Worm (Caenorhabditis elegans) whole organism, young adult: ENCODE measurements around the gene tyr-6.

ENCODE experiments used
- B0035.1 ChIP-seq: sonication (generic microtip); optimal IDR thresholded peaks from 2 replicates; lab custom pipeline; 2016; ENCODE audit warnings: missing genetic modification characterization, mild to moderate bottlenecking, missing compliant biosample characterization, missing genotype, missing genetic modification reagents
- B0261.1 ChIP-seq: sonication (generic microtip); optimal IDR thresholded peaks from 2 replicates; lab custom pipeline; 2016; ENCODE audit warnings: mild to moderate bottlenecking, missing genetic modification characterization, moderate library complexity, missing compliant biosample characterization
- B0336.3 ChIP-seq: fragments of 200-800 bp; sonication (Bioruptor generic); IDR thresholded peaks from 2 replicates; pipeline ENCODE4 v1.3.6; 2022; ENCODE audit warnings: missing genetic modification characterization, missing compliant biosample characterization
- C06A6.2 ChIP-seq: fragments of 200-800 bp; sonication (Bioruptor generic); conservative IDR thresholded peaks from 2 replicates; pipeline ENCODE4 v1.3.6; 2022; ENCODE audit warnings: missing genetic modification characterization, missing compliant biosample characterization
- C17E4.6 ChIP-seq: fragments of 200-800 bp; sonication (Bioruptor generic); IDR thresholded peaks from 2 replicates; pipeline ENCODE4 v1.3.6; 2022; ENCODE audit warnings: missing genetic modification reagents, missing genetic modification characterization, missing compliant biosample characterization
- F22D6.2 ChIP-seq: sonication (generic microtip); optimal IDR thresholded peaks from 2 replicates; lab custom pipeline; 2016; ENCODE audit warnings: mild to moderate bottlenecking, missing genetic modification characterization, missing compliant biosample characterization
- F23B12.7 ChIP-seq: sonication (generic microtip); optimal IDR thresholded peaks from 2 replicates; lab custom pipeline; 2017; ENCODE audit warnings: missing genetic modification characterization, mild to moderate bottlenecking, missing compliant biosample characterization, antibody characterized with exemption, moderate library complexity; ENCODE audit not compliant: insufficient read depth
- F37B4.10 ChIP-seq: fragments of 200-800 bp; sonication (Bioruptor generic); IDR thresholded peaks from 2 replicates; pipeline ENCODE4 v1.3.6; 2022; ENCODE audit warnings: missing genetic modification characterization, missing compliant biosample characterization
- F39B2.1 ChIP-seq: fragments of 200-800 bp; sonication (Bioruptor generic); IDR thresholded peaks from 2 replicates; pipeline ENCODE4 v1.3.6; 2022; ENCODE audit warnings: missing genetic modification reagents, missing genetic modification characterization, missing compliant biosample characterization
- F49E8.2 ChIP-seq: sonication (generic microtip); optimal IDR thresholded peaks from 3 replicates; lab custom pipeline; 2017; ENCODE audit warnings: missing genetic modification characterization, mild to moderate bottlenecking, missing compliant biosample characterization, antibody characterized with exemption, moderate library complexity; ENCODE audit not compliant: insufficient read depth
- F55B11.4 ChIP-seq: sonication (generic microtip); optimal IDR thresholded peaks from 2 replicates; lab custom pipeline; 2016; ENCODE audit warnings: missing compliant biosample characterization, missing genetic modification characterization, borderline replicate concordance; ENCODE audit not compliant: insufficient read depth
- F57A8.1 ChIP-seq: fragments of 200-800 bp; sonication (Bioruptor generic); optimal IDR thresholded peaks from 2 replicates; lab custom pipeline; 2018; ENCODE audit warnings: mild to moderate bottlenecking, missing genetic modification characterization, moderate library complexity, missing compliant biosample characterization
- Y53F4B.3 ChIP-seq: fragments of 200-800 bp; sonication (Bioruptor generic); IDR thresholded peaks from 2 replicates; pipeline ENCODE4 v1.3.6; 2022; ENCODE audit warnings: missing genetic modification reagents, missing genetic modification characterization, missing compliant biosample characterization
- Y56A3A.18 ChIP-seq: fragments of 200-800 bp; sonication (Bioruptor generic); IDR thresholded peaks from 2 replicates; pipeline ENCODE4 v1.3.6; 2022; ENCODE audit warnings: missing genetic modification reagents, missing genetic modification characterization, missing compliant biosample characterization
- Y95B8A.8 ChIP-seq: fragments of 200-800 bp; sonication (Bioruptor generic); IDR thresholded peaks from 2 replicates; pipeline ENCODE4 v1.3.6; 2022; ENCODE audit warnings: missing genetic modification reagents, missing genetic modification characterization, missing compliant biosample characterization
- aptf-3 ChIP-seq: fragments of 200-800 bp; sonication (Bioruptor generic); IDR thresholded peaks from 2 replicates; pipeline ENCODE4 v1.3.6; 2022; ENCODE audit warnings: missing genetic modification characterization, missing compliant biosample characterization
- athp-1 ChIP-seq: sonication (generic microtip); optimal IDR thresholded peaks from 2 replicates; lab custom pipeline; 2017; ENCODE audit warnings: mild to moderate bottlenecking, missing genetic modification characterization, missing compliant biosample characterization
- attf-5 ChIP-seq: fragments of 200-800 bp; sonication (Bioruptor generic); optimal IDR thresholded peaks from 2 replicates; lab custom pipeline; 2018; ENCODE audit warnings: mild to moderate bottlenecking, missing genetic modification characterization, missing compliant biosample characterization
- attf-6 ChIP-seq: fragments of 200-800 bp; sonication (Bioruptor generic); IDR thresholded peaks from 2 replicates; pipeline ENCODE4 v1.3.6; 2022; ENCODE audit warnings: missing genetic modification reagents, missing genetic modification characterization, missing compliant biosample characterization
- bed-2 ChIP-seq: fragments of 200-800 bp; sonication (Bioruptor generic); IDR thresholded peaks from 2 replicates; pipeline ENCODE4 v1.3.6; 2022; ENCODE audit warnings: missing genetic modification reagents, missing genetic modification characterization, missing compliant biosample characterization
- cebp-1 ChIP-seq, 2 experiments: fragments of 200-800 bp in 1 of 2; sonication (Bioruptor generic) in 1 of 2; sonication (generic microtip) in 1 of 2; IDR thresholded peaks in 1 of 2; optimal IDR thresholded peaks in 1 of 2; 2 replicates each; pipeline versions ENCODE4 v1.3.6 to Lab custom; 2017 to 2022; ENCODE audit warnings: missing compliant biosample characterization in 2 of 2, missing genetic modification characterization in 2 of 2, mild to moderate bottlenecking in 1 of 2, missing genetic modification reagents in 1 of 2, moderate library complexity in 1 of 2
- ceh-79 ChIP-seq: sonication (generic microtip); optimal IDR thresholded peaks from 2 replicates; lab custom pipeline; 2017; ENCODE audit warnings: mild to moderate bottlenecking, missing genetic modification characterization, missing compliant biosample characterization
- egl-44 ChIP-seq: fragments of 200-800 bp; sonication (Bioruptor generic); IDR thresholded peaks from 2 replicates; pipeline ENCODE4 v1.3.6; 2022; ENCODE audit warnings: missing genetic modification reagents, missing genetic modification characterization, missing compliant biosample characterization
- ets-4 ChIP-seq: fragments of 200-800 bp; sonication (Bioruptor generic); optimal IDR thresholded peaks from 2 replicates; lab custom pipeline; 2018; ENCODE audit warnings: mild to moderate bottlenecking, missing genetic modification characterization, missing compliant biosample characterization
- him-1 ChIP-seq: sonication (generic microtip); optimal IDR thresholded peaks from 2 replicates; lab custom pipeline; 2016; ENCODE audit warnings: missing genotype, missing genetic modification reagents, missing genetic modification characterization, missing compliant biosample characterization
- hlh-12 ChIP-seq: sonication (generic microtip); optimal IDR thresholded peaks from 2 replicates; lab custom pipeline; 2016; ENCODE audit warnings: missing genetic modification characterization, missing compliant biosample characterization
- hlh-26 ChIP-seq: fragments of 200-800 bp; sonication (Bioruptor generic); conservative IDR thresholded peaks from 2 replicates; pipeline ENCODE4 v1.3.6; 2022; ENCODE audit warnings: missing genetic modification reagents, missing genetic modification characterization, missing compliant biosample characterization
- hsf-1 ChIP-seq: fragments of 200-800 bp; sonication (Bioruptor generic); IDR thresholded peaks from 2 replicates; pipeline ENCODE4 v1.3.6; 2022; ENCODE audit warnings: missing genetic modification reagents, missing genetic modification characterization, missing compliant biosample characterization
- lag-1 ChIP-seq: fragments of 200-800 bp; sonication (Bioruptor generic); IDR thresholded peaks from 2 replicates; pipeline ENCODE4 v1.3.6; 2022; ENCODE audit warnings: missing genetic modification reagents, missing genetic modification characterization, missing compliant biosample characterization
- lin-26 ChIP-seq: fragments of 200-800 bp; sonication (Bioruptor generic); IDR thresholded peaks from 2 replicates; pipeline ENCODE4 v1.3.6; 2022; ENCODE audit warnings: missing genetic modification reagents, missing genetic modification characterization, missing compliant biosample characterization
- lin-35 ChIP-seq, 3 experiments: fragments of 150-350 bp in 2 of 3; sonication (generic microtip) in 1 of 3; optimal IDR thresholded peaks; 2 replicates each; lab custom pipeline; 2014 to 2018; ENCODE audit warnings: missing biosample characterization in 3 of 3, missing genetic modification characterization in 3 of 3, missing genetic modification reagents in 3 of 3
- lin-40 ChIP-seq: sonication (generic microtip); optimal IDR thresholded peaks from 2 replicates; lab custom pipeline; 2016; ENCODE audit warnings: missing genetic modification characterization, mild to moderate bottlenecking, missing compliant biosample characterization, missing genotype, missing genetic modification reagents
- madf-6 ChIP-seq: fragments of 200-800 bp; sonication (Bioruptor generic); IDR thresholded peaks from 2 replicates; pipeline ENCODE4 v1.3.6; 2022; ENCODE audit warnings: missing genetic modification reagents, missing genetic modification characterization, missing compliant biosample characterization
- mxl-1 ChIP-seq: sonication (generic microtip); optimal IDR thresholded peaks from 2 replicates; lab custom pipeline; 2016; ENCODE audit warnings: missing genetic modification characterization, missing compliant biosample characterization
- nfya-1 ChIP-seq: sonication (generic microtip); optimal IDR thresholded peaks from 2 replicates; lab custom pipeline; 2017; ENCODE audit warnings: antibody characterized with exemption, missing compliant biosample characterization, missing genetic modification characterization, borderline replicate concordance; ENCODE audit not compliant: insufficient read depth
- nfya-2 ChIP-seq: fragments of 200-800 bp; sonication (Bioruptor generic); IDR thresholded peaks from 2 replicates; pipeline ENCODE4 v1.3.6; 2022; ENCODE audit warnings: missing genetic modification reagents, missing genetic modification characterization, missing compliant biosample characterization
- nhr-179 ChIP-seq: sonication (generic microtip); optimal IDR thresholded peaks from 2 replicates; lab custom pipeline; 2016; ENCODE audit warnings: mild to moderate bottlenecking, missing genetic modification characterization, missing compliant biosample characterization
- rcor-1 ChIP-seq: fragments of 200-800 bp; sonication (Bioruptor generic); IDR thresholded peaks from 2 replicates; pipeline ENCODE4 v1.3.6; 2022; ENCODE audit warnings: missing genetic modification reagents, missing genetic modification characterization, missing compliant biosample characterization
- rpc-1 ChIP-seq, 2 experiments: fragments of 150-350 bp in 1 of 2; sonication (generic microtip) in 1 of 2; optimal IDR thresholded peaks; 2 replicates each; lab custom pipeline; 2014 to 2018; ENCODE audit warnings: missing biosample characterization in 1 of 2, missing genetic modification characterization in 1 of 2, missing genetic modification reagents in 1 of 2, missing genotype in 1 of 2
- sea-2 ChIP-seq: fragments of 200-800 bp; sonication (Bioruptor generic); IDR thresholded peaks from 2 replicates; pipeline ENCODE4 v1.3.6; 2022; ENCODE audit warnings: missing genetic modification characterization, missing compliant biosample characterization
- snpc-3.4 ChIP-seq: sonication (generic microtip); optimal IDR thresholded peaks from 2 replicates; lab custom pipeline; 2017; ENCODE audit warnings: missing genetic modification characterization, mild to moderate bottlenecking, missing compliant biosample characterization, antibody characterized with exemption, moderate library complexity, missing genotype, missing genetic modification reagents
- tbx-9 ChIP-seq: sonication (generic microtip); optimal IDR thresholded peaks from 2 replicates; lab custom pipeline; 2016; ENCODE audit warnings: borderline replicate concordance, missing genetic modification characterization, inconsistent platforms, missing compliant biosample characterization
- unc-62 ChIP-seq: fragments of 150-350 bp; optimal IDR thresholded peaks from 2 replicates; lab custom pipeline; 2014; ENCODE audit warnings: missing biosample characterization, missing genetic modification reagents, missing genetic modification characterization
- ztf-18 ChIP-seq: sonication (generic microtip); optimal IDR thresholded peaks from 2 replicates; lab custom pipeline; 2016; ENCODE audit warnings: missing genotype, mild to moderate bottlenecking, missing genetic modification characterization, missing compliant biosample characterization
- ztf-22 ChIP-seq: fragments of 200-800 bp; sonication (Bioruptor generic); optimal IDR thresholded peaks from 2 replicates; lab custom pipeline; 2018; ENCODE audit warnings: mild to moderate bottlenecking, missing genetic modification characterization, moderate library complexity, missing compliant biosample characterization
- ztf-26 ChIP-seq: sonication (generic microtip); optimal IDR thresholded peaks from 2 replicates; lab custom pipeline; 2017; ENCODE audit warnings: missing genetic modification characterization, missing compliant biosample characterization
- ztf-3 ChIP-seq: fragments of 200-800 bp; sonication (Bioruptor generic); optimal IDR thresholded peaks from 2 replicates; lab custom pipeline; 2018; ENCODE audit warnings: mild to moderate bottlenecking, missing genetic modification characterization, missing compliant biosample characterization

The tyr-6 gene

ce11 chrIV:6480978-6481377 is 657 bp downstream of the tyr-6 start (continued):
- TF ChIP-seq cebp-1 (GFP tag; IDR thresholded peaks at IDR 0.05; lab: Robert Waterston, UW) (no peak), cebp-1 (tag; optimal IDR thresholded peaks at IDR 0.05; lab: Kevin White, UChicago) (peak; percentile 64), ztf-26 (tag; lab: Kevin White, UChicago) (peak; percentile 57), F39B2.1 (GFP tag; lab: Robert Waterston, UW) (0 out of 2 replicates have a peak, but pooled peaks have one; percentile 57), B0035.1 (tag; lab: Kevin White, UChicago) (peak; percentile 36), aptf-3 (GFP tag; lab: Robert Waterston, UW) (no peak), attf-6 (GFP tag; lab: Robert Waterston, UW) (peak; percentile 80), nhr-179 (tag; lab: Kevin White, UChicago) (no peak), B0336.3 (GFP tag; lab: Robert Waterston, UW) (peak; percentile 57), him-1 (peak; percentile 86), hsf-1 (GFP tag; lab: Robert Waterston, UW) (peak; percentile 44; the same call in 1 of the 2 replicates), sea-2 (GFP tag; lab: Robert Waterston, UW) (no peak), F49E8.2 (peak; percentile 54), C06A6.2 (GFP tag; lab: Robert Waterston, UW) (no peak; the same call in 1 of the 2 replicates), attf-5 (GFP tag; lab: Kevin White, UChicago) (peak; percentile 61), rcor-1 (peak; percentile 52), unc-62 (no peak), hlh-26 (GFP tag; lab: Robert Waterston, UW) (no peak), hlh-12 (tag; lab: Kevin White, UChicago) (peak; percentile 26), F22D6.2 (tag; lab: Kevin White, UChicago) (no peak), Y95B8A.8 (no peak), F37B4.10 (GFP tag; lab: Robert Waterston, UW) (no peak), ets-4 (GFP tag; lab: Kevin White, UChicago) (no peak), rpc-1 (optimal IDR thresholded peaks at IDR 0.05; lab: Kevin White, UChicago) (peak; percentile 71), rpc-1 (tag; optimal IDR thresholded peaks at IDR 0.05; lab: Kevin White, UChicago) (peak; percentile 88), F23B12.7 (tag; lab: Kevin White, UChicago) (peak; percentile 67), C17E4.6 (no peak), lin-26 (GFP tag; lab: Robert Waterston, UW) (peak; percentile 94), ztf-22 (GFP tag; lab: Kevin White, UChicago) (no peak), ztf-18 (peak; percentile 62), egl-44 (peak; percentile 75; the same call in 1 of the 2 replicates), B0261.1 (tag; lab: Kevin White, UChicago) (peak; percentile 78), lin-35 (GFP tag; optimal IDR thresholded peaks at IDR 0.05; lab: Kevin White, UChicago) (peak in 1 of 3 experiments; percentile 10), nfya-2 (GFP tag; lab: Robert Waterston, UW) (no peak), madf-6 (GFP tag; lab: Robert Waterston, UW) (no peak), bed-2 (GFP tag; lab: Robert Waterston, UW) (no peak), lin-40 (peak; percentile 46), F55B11.4 (tag; lab: Kevin White, UChicago) (no peak), Y53F4B.3 (GFP tag; lab: Robert Waterston, UW) (peak; percentile 35; the same call in 1 of the 2 replicates), F57A8.1 (GFP tag; lab: Kevin White, UChicago) (no peak), nfya-1 (tag; lab: Kevin White, UChicago) (no peak), ceh-79 (peak; percentile 57), lag-1 (GFP tag; lab: Robert Waterston, UW) (no peak), snpc-3.4 (peak; percentile 68), Y56A3A.18 (GFP tag; lab: Robert Waterston, UW) (peak; percentile 63), mxl-1 (tag; lab: Kevin White, UChicago) (peak; percentile 66), ztf-3 (GFP tag; lab: Kevin White, UChicago) (no peak), tbx-9 (tag; lab: Kevin White, UChicago) (no peak), athp-1 (peak; percentile 50)
